Worm (Caenorhabditis elegans) whole organism, L1 larva: Measurements from ENCODE around the gene tag-297.

Source experiments
- C04F5.9 ChIP-seq: sonication (generic microtip); optimal IDR thresholded peaks from 2 replicates; lab custom pipeline; 2016; ENCODE audit warnings: missing genetic modification characterization, missing compliant biosample characterization
- C16A3.4 ChIP-seq: fragments of 150-350 bp; optimal IDR thresholded peaks from 2 replicates; lab custom pipeline; 2014; ENCODE audit warnings: missing biosample characterization, missing genetic modification characterization
- C34B4.2 ChIP-seq: sonication (generic microtip); optimal IDR thresholded peaks from 2 replicates; lab custom pipeline; 2017; ENCODE audit warnings: mild to moderate bottlenecking, missing genetic modification characterization, missing compliant biosample characterization
- F16B12.6 ChIP-seq: fragments of 150-350 bp; optimal IDR thresholded peaks from 2 replicates; lab custom pipeline; 2014; ENCODE audit warnings: missing biosample characterization, missing genetic modification characterization
- Y116A8C.19 ChIP-seq: sonication (generic microtip); optimal IDR thresholded peaks from 2 replicates; lab custom pipeline; 2016; ENCODE audit warnings: missing compliant biosample characterization, missing genetic modification characterization, borderline replicate concordance
- aha-1 ChIP-seq: fragments of 150-350 bp; optimal IDR thresholded peaks from 2 replicates; lab custom pipeline; 2014; ENCODE audit warnings: missing biosample characterization, missing genetic modification characterization
- alr-1 ChIP-seq: fragments of 200-800 bp; sonication (Bioruptor generic); optimal IDR thresholded peaks from 2 replicates; lab custom pipeline; 2018; ENCODE audit warnings: borderline replicate concordance, mild to moderate bottlenecking, missing genetic modification characterization, missing compliant biosample characterization
- aly-2 ChIP-seq: fragments of 150-350 bp; optimal IDR thresholded peaks from 2 replicates; lab custom pipeline; 2014; ENCODE audit warnings: missing biosample characterization, missing genetic modification characterization
- ama-1 ChIP-seq: fragments of 150-350 bp; optimal IDR thresholded peaks from 2 replicates; lab custom pipeline; 2014
- ceh-63 ChIP-seq: fragments of 200-800 bp; sonication (Bioruptor generic); optimal IDR thresholded peaks from 2 replicates; lab custom pipeline; 2018; ENCODE audit warnings: mild to moderate bottlenecking, missing genetic modification characterization, missing compliant biosample characterization
- ceh-82 ChIP-seq, 3 experiments: fragments of 150-350 bp in 1 of 3; sonication (generic microtip) in 2 of 3; optimal IDR thresholded peaks; 2 replicates each; lab custom pipeline; 2014 to 2017; ENCODE audit warnings: missing biosample characterization in 3 of 3, missing genetic modification characterization in 3 of 3
- ceh-88 ChIP-seq: fragments of 200-800 bp; sonication (Bioruptor generic); IDR thresholded peaks from 2 replicates; pipeline ENCODE4 v1.3.6; 2022; ENCODE audit warnings: missing genetic modification characterization, missing compliant biosample characterization
- ces-1 ChIP-seq: fragments of 150-350 bp; optimal IDR thresholded peaks from 2 replicates; lab custom pipeline; 2014; ENCODE audit warnings: missing biosample characterization, missing genetic modification reagents, missing genetic modification characterization
- dpl-1 ChIP-seq, 3 experiments: fragments of 150-350 bp in 2 of 3; sonication (generic microtip) in 1 of 3; optimal IDR thresholded peaks; 2 replicates each; lab custom pipeline; 2014 to 2017; ENCODE audit warnings: missing biosample characterization in 3 of 3, missing genetic modification characterization in 3 of 3, missing genetic modification reagents in 3 of 3
- efl-1 ChIP-seq, 4 experiments: fragments of 150-350 bp; optimal IDR thresholded peaks in 3 of 4; peaks in 1 of 4; 1 replicate in 1 of 4; 2 replicates in 3 of 4; lab custom pipeline; 2014; ENCODE audit warnings: missing biosample characterization in 2 of 4, missing genetic modification characterization in 2 of 4, missing genetic modification reagents in 2 of 4
- egl-13 ChIP-seq: sonication (generic microtip); optimal IDR thresholded peaks from 2 replicates; lab custom pipeline; 2016; ENCODE audit warnings: missing genotype, missing genetic modification reagents, missing genetic modification characterization, missing compliant biosample characterization
- elt-2 ChIP-seq: sonication (generic microtip); optimal IDR thresholded peaks from 2 replicates; lab custom pipeline; 2016; ENCODE audit warnings: missing genetic modification characterization, mild to moderate bottlenecking, inconsistent platforms, missing compliant biosample characterization, missing genetic modification reagents
- elt-3 ChIP-seq, 6 experiments: fragments of 150-350 bp in 1 of 6; sonication (generic microtip); optimal IDR thresholded peaks; 2 replicates each; lab custom pipeline; 2017 to 2018; ENCODE audit warnings: missing biosample characterization in 6 of 6, missing genetic modification characterization in 6 of 6, inconsistent platforms in 1 of 6
- fkh-10 ChIP-seq: sonication (generic microtip); optimal IDR thresholded peaks from 2 replicates; lab custom pipeline; 2017; ENCODE audit warnings: missing biosample characterization, missing genetic modification reagents, missing genetic modification characterization
- fkh-8 ChIP-seq: sonication (generic microtip); optimal IDR thresholded peaks from 2 replicates; lab custom pipeline; 2016; ENCODE audit warnings: mild to moderate bottlenecking, missing genetic modification characterization, missing compliant biosample characterization
- fos-1 ChIP-seq: fragments of 150-350 bp; optimal IDR thresholded peaks from 2 replicates; lab custom pipeline; 2014; ENCODE audit warnings: missing biosample characterization, missing genetic modification characterization
- grh-1 ChIP-seq: fragments of 200-800 bp; sonication (Bioruptor generic); IDR thresholded peaks from 2 replicates; pipeline ENCODE4 v1.3.6; 2022; ENCODE audit warnings: missing genetic modification reagents, missing genetic modification characterization, missing compliant biosample characterization
- hlh-17 ChIP-seq: fragments of 200-800 bp; sonication (Bioruptor generic); optimal IDR thresholded peaks from 2 replicates; lab custom pipeline; 2018; ENCODE audit warnings: missing genetic modification characterization, mild to moderate bottlenecking, missing compliant biosample characterization, moderate library complexity, borderline replicate concordance
- hlh-4 ChIP-seq: sonication (generic microtip); optimal IDR thresholded peaks from 2 replicates; lab custom pipeline; 2016; ENCODE audit warnings: mild to moderate bottlenecking, missing genetic modification characterization, missing compliant biosample characterization
- isw-1 ChIP-seq: fragments of 200-800 bp; sonication (Bioruptor generic); IDR thresholded peaks from 2 replicates; pipeline ENCODE4 v1.3.6; 2022; ENCODE audit warnings: missing genetic modification characterization, missing compliant biosample characterization
- jun-1 ChIP-seq: fragments of 150-350 bp; optimal IDR thresholded peaks from 2 replicates; lab custom pipeline; 2014; ENCODE audit warnings: missing biosample characterization, missing genetic modification reagents, missing genetic modification characterization
- lin-14 ChIP-seq: fragments of 200-800 bp; sonication (Bioruptor generic); optimal IDR thresholded peaks from 2 replicates; lab custom pipeline; 2018; ENCODE audit warnings: mild to moderate bottlenecking, missing genetic modification characterization, moderate library complexity, missing compliant biosample characterization
- lin-15B ChIP-seq: fragments of 150-350 bp; sonication (generic microtip); optimal IDR thresholded peaks from 3 replicates; lab custom pipeline; 2014; ENCODE audit warnings: missing biosample characterization, missing genetic modification characterization
- lin-35 ChIP-seq, 2 experiments: fragments of 150-350 bp; optimal IDR thresholded peaks; 2 replicates each; lab custom pipeline; 2014; ENCODE audit warnings: missing biosample characterization in 2 of 2, missing genetic modification characterization in 2 of 2, missing genetic modification reagents in 2 of 2
- lin-39 ChIP-seq: fragments of 150-350 bp; optimal IDR thresholded peaks from 2 replicates; lab custom pipeline; 2014; ENCODE audit warnings: missing biosample characterization, missing genetic modification reagents, missing genetic modification characterization
- lir-3 ChIP-seq: sonication (generic microtip); optimal IDR thresholded peaks from 2 replicates; lab custom pipeline; 2016; ENCODE audit warnings: mild to moderate bottlenecking, missing genetic modification characterization, moderate library complexity, missing compliant biosample characterization; ENCODE audit not compliant: poor library complexity
- lsy-2 ChIP-seq, 2 experiments: fragments of 150-350 bp; optimal IDR thresholded peaks; 2 replicates each; lab custom pipeline; 2014; ENCODE audit warnings: missing biosample characterization in 2 of 2, missing genetic modification characterization in 2 of 2
- mep-1 ChIP-seq: fragments of 150-350 bp; optimal IDR thresholded peaks from 2 replicates; lab custom pipeline; 2014; ENCODE audit warnings: missing biosample characterization, missing genetic modification characterization
- nhr-11 ChIP-seq: fragments of 150-350 bp; optimal IDR thresholded peaks from 2 replicates; lab custom pipeline; 2014; ENCODE audit warnings: missing biosample characterization, missing genetic modification characterization
- nhr-12 ChIP-seq: sonication (generic microtip); optimal IDR thresholded peaks from 2 replicates; lab custom pipeline; 2017; ENCODE audit warnings: missing biosample characterization, missing genetic modification characterization
- nhr-19 ChIP-seq: fragments of 200-800 bp; sonication (Bioruptor generic); conservative IDR thresholded peaks from 2 replicates; pipeline ENCODE4 v1.3.6; 2022; ENCODE audit warnings: missing genetic modification characterization, missing compliant biosample characterization
- nhr-20 ChIP-seq: sonication (generic microtip); optimal IDR thresholded peaks from 2 replicates; lab custom pipeline; 2016; ENCODE audit warnings: mild to moderate bottlenecking, missing genetic modification characterization, missing compliant biosample characterization
- nhr-28 ChIP-seq: fragments of 150-350 bp; optimal IDR thresholded peaks from 2 replicates; lab custom pipeline; 2014; ENCODE audit warnings: missing biosample characterization, missing genetic modification characterization
- nhr-71 ChIP-seq: sonication (generic microtip); optimal IDR thresholded peaks from 2 replicates; lab custom pipeline; 2016; ENCODE audit warnings: mild to moderate bottlenecking, missing genetic modification characterization, moderate library complexity, missing compliant biosample characterization
- nhr-76 ChIP-seq: sonication (generic microtip); optimal IDR thresholded peaks from 2 replicates; lab custom pipeline; 2017; ENCODE audit warnings: missing biosample characterization, missing genetic modification characterization
- nhr-77 ChIP-seq: fragments of 150-350 bp; optimal IDR thresholded peaks from 2 replicates; lab custom pipeline; 2014; ENCODE audit warnings: missing biosample characterization, missing genetic modification characterization
- nhr-84 ChIP-seq: sonication (generic microtip); optimal IDR thresholded peaks from 2 replicates; lab custom pipeline; 2017; ENCODE audit warnings: missing biosample characterization, missing genetic modification characterization
- nhr-85 ChIP-seq: sonication (generic microtip); peaks from one replicate; lab custom pipeline; 2016; ENCODE audit warnings: missing genetic modification characterization, inconsistent platforms, missing compliant biosample characterization
- pag-3 ChIP-seq: sonication (generic microtip); optimal IDR thresholded peaks from 2 replicates; lab custom pipeline; 2017; ENCODE audit warnings: missing genetic modification characterization, mild to moderate bottlenecking, missing compliant biosample characterization, antibody characterized with exemption, borderline replicate concordance; ENCODE audit not compliant: insufficient read depth
- swsn-7 ChIP-seq: sonication (generic microtip); optimal IDR thresholded peaks from 2 replicates; lab custom pipeline; 2016; ENCODE audit warnings: missing genetic modification characterization, missing compliant biosample characterization
- unc-130 ChIP-seq: fragments of 150-350 bp; optimal IDR thresholded peaks from 2 replicates; lab custom pipeline; 2017; ENCODE audit warnings: missing biosample characterization, missing genetic modification characterization, inconsistent platforms
- unc-30 ChIP-seq: sonication (generic microtip); optimal IDR thresholded peaks from 2 replicates; lab custom pipeline; 2017; ENCODE audit warnings: missing biosample characterization, missing genetic modification characterization
- unc-62 ChIP-seq: fragments of 150-350 bp; optimal IDR thresholded peaks from 2 replicates; lab custom pipeline; 2014; ENCODE audit warnings: missing biosample characterization, missing genetic modification reagents, missing genetic modification characterization
- unc-86 ChIP-seq: sonication (generic microtip); optimal IDR thresholded peaks from 2 replicates; lab custom pipeline; 2016; ENCODE audit warnings: missing genetic modification characterization, missing compliant biosample characterization
- unc-98 ChIP-seq: fragments of 200-800 bp; sonication (Bioruptor generic); IDR thresholded peaks from 2 replicates; pipeline ENCODE4 v1.3.6; 2022; ENCODE audit warnings: missing genetic modification characterization, missing compliant biosample characterization
- xbp-1 ChIP-seq: sonication (generic microtip); optimal IDR thresholded peaks from 2 replicates; lab custom pipeline; 2016; ENCODE audit warnings: missing genetic modification characterization, missing compliant biosample characterization
- zag-1 ChIP-seq: fragments of 150-350 bp; optimal IDR thresholded peaks from 2 replicates; lab custom pipeline; 2014; ENCODE audit warnings: missing biosample characterization, missing genetic modification characterization
- zip-4 ChIP-seq: fragments of 200-800 bp; sonication (Bioruptor generic); optimal IDR thresholded peaks from 2 replicates; lab custom pipeline; 2018; ENCODE audit warnings: mild to moderate bottlenecking, missing genetic modification characterization, moderate library complexity, missing compliant biosample characterization

The tag-297 gene

DNA sequence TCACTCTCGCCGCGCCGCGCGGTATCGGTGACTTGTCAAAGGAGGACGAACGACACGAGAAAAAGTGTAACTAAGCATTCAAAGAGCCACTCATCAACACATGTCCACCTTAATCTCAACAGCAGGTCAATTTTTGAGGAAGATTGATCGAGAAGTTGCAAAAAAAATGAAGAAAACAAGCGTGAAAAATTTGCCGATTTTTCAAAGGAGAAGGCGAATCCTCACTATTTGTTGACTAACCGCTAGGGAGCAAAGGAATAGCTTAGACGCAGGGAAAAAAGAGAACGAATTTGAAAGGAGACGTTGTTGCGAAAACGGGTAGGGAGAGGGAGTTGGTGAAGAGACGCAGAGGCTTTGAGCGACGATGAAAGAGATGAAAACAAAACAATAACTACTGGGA is 17.9 kb downstream of the tag-297 start (continued):
- no peak for TF ChIP-seq ceh-63 (GFP tag; lab: Kevin White, UChicago)
- TF ChIP-seq hlh-17, result no peak
- no peak for TF ChIP-seq lin-15B (tag; lab: Kevin White, UChicago)
- no peak for TF ChIP-seq hlh-4 (tag; lab: Kevin White, UChicago)
- TF ChIP-seq grh-1 (GFP tag; lab: Robert Waterston, UW), result no peak
- TF ChIP-seq swsn-7 (tag; lab: Kevin White, UChicago), result peak; percentile 46
- TF ChIP-seq lin-39, result peak; percentile 91
- no peak for TF ChIP-seq Y116A8C.19 (tag; lab: Kevin White, UChicago)
- TF ChIP-seq egl-13, result no peak
- TF ChIP-seq ceh-88, result no peak
- TF ChIP-seq nhr-71 (tag; lab: Kevin White, UChicago), result peak; percentile 72
- no peak for TF ChIP-seq aha-1 (tag; lab: Kevin White, UChicago)
- TF ChIP-seq nhr-12 (tag; lab: Kevin White, UChicago), result no peak
- peak in 1 of 6 experiments; percentile 7 for TF ChIP-seq elt-3 (tag; optimal IDR thresholded peaks at IDR 0.05; lab: Kevin White, UChicago)
- peak; percentile 45 for TF ChIP-seq nhr-20
- TF ChIP-seq xbp-1 (tag; lab: Kevin White, UChicago), result no peak
- TF ChIP-seq pag-3 (tag; lab: Kevin White, UChicago), result no peak
- TF ChIP-seq alr-1 (tag; lab: Kevin White, UChicago), result no peak
- TF ChIP-seq unc-30 (tag; lab: Kevin White, UChicago), result no peak
- TF ChIP-seq nhr-85 (tag; lab: Kevin White, UChicago), result no peak
- TF ChIP-seq unc-86, result no peak
- TF ChIP-seq efl-1 (optimal IDR thresholded peaks at IDR 0.05; lab: Kevin White, UChicago), result peak; percentile 57 to 63
- TF ChIP-seq efl-1 (GFP tag; optimal IDR thresholded peaks at IDR 0.05 in 1 of 2; lab: Kevin White, UChicago), result peak in 1 of 2 experiments; percentile 47
- peak; percentile 12 to 21 (median 14) for TF ChIP-seq dpl-1 (GFP tag; optimal IDR thresholded peaks at IDR 0.05; lab: Kevin White, UChicago)
- no peak for TF ChIP-seq lir-3 (tag; lab: Kevin White, UChicago)
- TF ChIP-seq ces-1 (GFP tag; lab: Kevin White, UChicago), result no peak
- TF ChIP-seq zip-4 (GFP tag; lab: Kevin White, UChicago), result no peak
- no peak for TF ChIP-seq unc-62 (GFP tag; lab: Kevin White, UChicago)
- no peak for TF ChIP-seq nhr-11
- no peak for TF ChIP-seq nhr-76 (tag; lab: Kevin White, UChicago)
- no peak for TF ChIP-seq nhr-28
- TF ChIP-seq lsy-2 (tag; optimal IDR thresholded peaks at IDR 0.05; lab: Kevin White, UChicago), result peak; percentile 40 to 65
- TF ChIP-seq fos-1, result peak; percentile 5
- TF ChIP-seq C04F5.9, result no peak
- peak; percentile 91 for TF ChIP-seq lin-14 (GFP tag; lab: Kevin White, UChicago)
- TF ChIP-seq nhr-77 (tag; lab: Kevin White, UChicago), result peak; percentile 14
- no peak for TF ChIP-seq unc-98 (GFP tag; lab: Robert Waterston, UW)
- no peak for TF ChIP-seq elt-2 (tag; lab: Kevin White, UChicago)
- no peak for TF ChIP-seq ama-1 (lab: Kevin White, UChicago)
- peak; percentile 24; the same call in 1 of the 2 replicates for TF ChIP-seq nhr-19
- no peak for TF ChIP-seq nhr-84 (tag; lab: Kevin White, UChicago)
- peak in 2 of 3 experiments; percentile 16 to 47 for TF ChIP-seq ceh-82 (tag; optimal IDR thresholded peaks at IDR 0.05; lab: Kevin White, UChicago)
- no peak for TF ChIP-seq fkh-8 (tag; lab: Kevin White, UChicago)
- no peak for TF ChIP-seq unc-130 (tag; lab: Kevin White, UChicago)
- TF ChIP-seq lin-35 (GFP tag; optimal IDR thresholded peaks at IDR 0.05; lab: Kevin White, UChicago), result peak; percentile 24 to 26
- no peak for TF ChIP-seq C34B4.2 (tag; lab: Kevin White, UChicago)
- no peak for TF ChIP-seq jun-1
- TF ChIP-seq zag-1 (tag; lab: Kevin White, UChicago), result no peak
- TF ChIP-seq isw-1 (GFP tag; lab: Robert Waterston, UW), result no peak
- TF ChIP-seq F16B12.6 (tag; lab: Kevin White, UChicago), result no peak
- peak; percentile 69 for TF ChIP-seq mep-1
- no peak for TF ChIP-seq aly-2
- TF ChIP-seq C16A3.4 (tag; lab: Kevin White, UChicago), result peak; percentile 3
- no peak for TF ChIP-seq fkh-10 (GFP tag; lab: Kevin White, UChicago)
